Fruit fly (Drosophila melanogaster): ENCODE results near the gene CG9330.

The CG9330 gene

DNA sequence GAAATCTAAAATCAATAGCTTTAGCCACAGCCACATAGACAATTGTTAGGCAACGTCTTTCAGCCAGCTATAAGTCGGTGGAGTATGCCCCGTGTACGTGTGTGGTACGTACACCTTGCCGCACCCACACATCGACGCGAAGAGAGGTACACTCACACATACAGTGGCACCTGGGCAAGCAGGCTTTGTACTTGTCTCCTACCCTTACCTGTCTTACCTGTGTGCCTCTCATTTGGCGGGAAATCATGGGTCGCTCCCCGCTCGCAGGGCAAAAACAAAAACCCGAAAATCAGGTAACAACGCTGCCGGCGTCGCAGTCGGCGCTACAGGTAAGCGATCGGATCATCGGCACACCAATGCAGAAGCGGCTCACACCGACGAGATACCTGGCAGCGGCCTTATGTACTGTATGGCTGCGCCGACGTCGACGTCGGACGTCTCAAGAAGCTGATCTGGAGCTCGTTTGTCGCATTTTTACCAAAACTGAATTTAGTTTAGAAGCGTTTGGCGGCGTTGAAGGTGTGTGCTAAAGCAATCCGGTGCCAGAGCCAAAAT lies 23.8 kb upstream of the CG9330 start (continued):
- no peak for TF ChIP-seq Hr78 (GFP tag; optimal IDR thresholded peaks at IDR 0.05)
- TF ChIP-seq E2f1 (GFP tag; IDR thresholded peaks at IDR 0.05), result peak; percentile 33; the same call in 1 of the 2 replicates
- TF ChIP-seq CG42726 (GFP tag; IDR thresholded peaks at IDR 0.05; ENCODE audit: partially characterized antibody), result peak; percentile 42; the same call in 1 of the 2 replicates
- peak; percentile 90 for TF ChIP-seq CG6175 (GFP tag; IDR thresholded peaks at IDR 0.05)
- peak in 1 of 2 experiments; percentile 55 for TF ChIP-seq Pdp1 (GFP tag; optimal IDR thresholded peaks at IDR 0.05)
- TF ChIP-seq chinmo (GFP tag; IDR thresholded peaks at IDR 0.05; ENCODE audit: partially characterized antibody), result 0 out of 4 replicates have a peak, but pooled peaks have one; percentile 64
- TF ChIP-seq sens (GFP tag), result peak; percentile 11
- peak; percentile 94 for TF ChIP-seq Adf1 (GFP tag; IDR thresholded peaks at IDR 0.05)
- peak in 1 of 2 experiments; percentile 38 for TF ChIP-seq tll (GFP tag; optimal IDR thresholded peaks at IDR 0.05)
- peak; percentile 19 for TF ChIP-seq nom (GFP tag; optimal IDR thresholded peaks at IDR 0.05)
- TF ChIP-seq rib (GFP tag; IDR thresholded peaks at IDR 0.05), result no peak
- 0 out of 3 replicates have a peak, but pooled peaks have one; percentile 8 for TF ChIP-seq dysf (GFP tag; IDR thresholded peaks at IDR 0.05)
- 0 out of 2 replicates have a peak, but pooled peaks have one; percentile 30 for TF ChIP-seq crol (GFP tag; IDR thresholded peaks at IDR 0.05)
- no peak for TF ChIP-seq klu (GFP tag; IDR thresholded peaks at IDR 0.05)
- TF ChIP-seq CG2199 (GFP tag; IDR thresholded peaks at IDR 0.05), result peak; percentile 44; the same call in 1 of the 3 replicates
- TF ChIP-seq lmd (GFP tag; IDR thresholded peaks at IDR 0.05), result no peak
- TF ChIP-seq sd (tag; optimal IDR thresholded peaks at IDR 0.05), result peak; percentile 34

DNA sequence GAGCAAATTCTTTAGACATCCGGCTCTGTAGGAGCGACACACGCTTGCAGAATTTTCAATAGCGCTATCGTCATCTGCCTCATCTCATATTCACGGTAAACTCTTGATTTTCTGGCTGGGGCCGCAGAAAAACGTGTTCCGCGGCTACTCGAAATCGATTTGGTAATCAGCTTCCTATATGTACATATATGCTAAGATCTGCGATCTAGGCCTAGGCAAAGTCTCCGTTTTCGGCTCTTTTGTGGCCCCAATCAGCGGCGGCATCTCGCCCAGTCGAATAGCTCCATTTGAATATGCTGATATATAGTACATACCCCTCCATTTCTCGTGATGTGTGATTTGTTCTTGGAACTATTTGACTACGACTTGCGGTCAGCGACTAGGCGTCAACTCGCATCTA lies 23.0 kb upstream of the CG9330 start:
- TF ChIP-seq CG34422 (GFP tag; IDR thresholded peaks at IDR 0.05), result peak; percentile 12; the same call in 1 of the 3 replicates
- no peak for TF ChIP-seq Scr (GFP tag; IDR thresholded peaks at IDR 0.05; ENCODE audit: partially characterized antibody)
- TF ChIP-seq Spps (tag; optimal IDR thresholded peaks at IDR 0.05), result no peak
- peak; percentile 99 for TF ChIP-seq CG13894 (tag; optimal IDR thresholded peaks at IDR 0.05)
- TF ChIP-seq MESR4 (GFP tag; optimal IDR thresholded peaks at IDR 0.05), result no peak
- TF ChIP-seq CG2712 (tag; optimal IDR thresholded peaks at IDR 0.05), result no peak
- TF ChIP-seq sd (tag; optimal IDR thresholded peaks at IDR 0.05), result peak; percentile 55
- peak; percentile 24; the same call in 1 of the 2 replicates for TF ChIP-seq vvl (GFP tag; IDR thresholded peaks at IDR 0.05)
- no peak for TF ChIP-seq CG12104 (GFP tag; optimal IDR thresholded peaks at IDR 0.05)
- no peak for TF ChIP-seq Hand (GFP tag; optimal IDR thresholded peaks at IDR 0.05)
- peak; percentile 73 for TF ChIP-seq CG31224 (GFP tag; IDR thresholded peaks at IDR 0.05)
- TF ChIP-seq Optix (GFP tag; IDR thresholded peaks at IDR 0.05), result no peak
- peak; percentile 45 for TF ChIP-seq CG12769 (tag; optimal IDR thresholded peaks at IDR 0.05)

DNA sequence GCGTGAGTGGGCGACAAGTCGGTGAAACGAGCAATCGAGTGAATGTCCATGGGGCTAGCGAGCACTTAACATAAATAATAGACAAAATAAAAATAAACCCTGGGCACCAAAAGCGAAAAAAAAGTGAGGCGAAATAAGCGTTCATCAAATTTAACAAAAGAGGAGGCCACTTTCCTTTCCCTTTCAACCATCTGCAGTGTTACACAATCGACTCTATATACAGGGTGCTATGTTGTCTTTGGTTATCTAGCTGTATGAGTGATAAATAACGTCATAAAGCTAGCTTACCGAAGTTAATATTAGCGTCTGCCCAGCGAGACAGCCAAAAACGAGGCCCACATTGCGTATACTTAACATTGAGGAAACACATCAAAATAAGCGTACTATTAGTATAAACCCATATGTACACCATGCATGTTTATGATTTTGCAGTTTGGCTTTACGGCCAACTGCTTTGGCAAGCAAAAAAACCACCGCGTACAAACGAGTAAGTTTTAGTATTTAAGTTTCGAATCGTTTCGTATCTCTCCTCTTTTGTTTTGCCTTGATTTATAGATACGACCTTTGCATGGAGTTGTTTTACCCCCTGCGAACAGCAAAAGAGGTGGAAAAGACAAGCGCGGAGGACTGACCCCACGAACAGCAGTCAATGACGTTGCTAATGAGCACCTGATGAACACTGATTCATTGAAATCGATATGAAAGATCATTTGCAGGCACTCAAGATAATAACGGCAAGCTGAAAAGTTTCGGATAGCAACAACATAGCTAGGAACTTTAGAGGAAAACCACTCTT lies 20.9 kb upstream of the CG9330 start:
- TF ChIP-seq Myb (GFP tag; optimal IDR thresholded peaks at IDR 0.05) (no peak), Awh (GFP tag; IDR thresholded peaks at IDR 0.05) (peak; percentile 75), CG4617 (GFP tag; optimal IDR thresholded peaks at IDR 0.05; ENCODE audit: borderline replicate concordance) (no peak), eve (GFP tag; optimal IDR thresholded peaks at IDR 0.05) (peak in 1 of 2 experiments; percentile 75), ken (GFP tag; IDR thresholded peaks at IDR 0.05) (0 out of 3 replicates have a peak, but pooled peaks have one; percentile 18), Rfx (GFP tag; IDR thresholded peaks at IDR 0.05) (no peak), zf30C (GFP tag; optimal IDR thresholded peaks at IDR 0.05) (no peak), Pdp1 (GFP tag; optimal IDR thresholded peaks at IDR 0.05) (peak in 1 of 2 experiments; percentile 65), maf-S (GFP tag; optimal IDR thresholded peaks at IDR 0.05) (no peak), sug (tag; optimal IDR thresholded peaks at IDR 0.05) (peak; percentile 73), pum (GFP tag; optimal IDR thresholded peaks at IDR 0.05) (no peak), Gsc (GFP tag; IDR thresholded peaks at IDR 0.05) (no peak), CG10209 (GFP tag; optimal IDR thresholded peaks at IDR 0.05) (no peak), pros (GFP tag; optimal IDR thresholded peaks at IDR 0.05) (no peak), Chrac-16 (GFP tag; optimal IDR thresholded peaks at IDR 0.05) (no peak), vnd (GFP tag; IDR thresholded peaks at IDR 0.05; ENCODE audit: partially characterized antibody) (no peak), sens (GFP tag) (peak; percentile 48), hkb (optimal IDR thresholded peaks at IDR 0.05) (no peak), hkb (GFP tag; IDR thresholded peaks at IDR 0.05) (no peak)
